Worm (Caenorhabditis elegans) whole organism, L1 larva: Measurements from ENCODE around the gene dpy-27.

ENCODE experiments used
- C34B4.2 ChIP-seq: sonication (generic microtip); optimal IDR thresholded peaks from 2 replicates; lab custom pipeline; 2017; ENCODE audit warnings: mild to moderate bottlenecking, missing genetic modification characterization, missing compliant biosample characterization
- alr-1 ChIP-seq: fragments of 200-800 bp; sonication (Bioruptor generic); optimal IDR thresholded peaks from 2 replicates; lab custom pipeline; 2018; ENCODE audit warnings: borderline replicate concordance, mild to moderate bottlenecking, missing genetic modification characterization, missing compliant biosample characterization
- aly-2 ChIP-seq: fragments of 150-350 bp; optimal IDR thresholded peaks from 2 replicates; lab custom pipeline; 2014; ENCODE audit warnings: missing biosample characterization, missing genetic modification characterization
- blmp-1 ChIP-seq: fragments of 150-350 bp; optimal IDR thresholded peaks from 2 replicates; lab custom pipeline; 2014; ENCODE audit warnings: missing biosample characterization, missing genetic modification characterization
- ceh-8 ChIP-seq: fragments of 200-800 bp; sonication (Bioruptor generic); optimal IDR thresholded peaks from 2 replicates; lab custom pipeline; 2018; ENCODE audit warnings: mild to moderate bottlenecking, missing genetic modification characterization, moderate library complexity, missing compliant biosample characterization
- ceh-88 ChIP-seq: fragments of 200-800 bp; sonication (Bioruptor generic); IDR thresholded peaks from 2 replicates; pipeline ENCODE4 v1.3.6; 2022; ENCODE audit warnings: missing genetic modification characterization, missing compliant biosample characterization
- ceh-90 ChIP-seq: sonication (generic microtip); optimal IDR thresholded peaks from 2 replicates; lab custom pipeline; 2016; ENCODE audit warnings: missing genetic modification characterization, missing compliant biosample characterization
- ces-1 ChIP-seq: fragments of 150-350 bp; optimal IDR thresholded peaks from 2 replicates; lab custom pipeline; 2014; ENCODE audit warnings: missing biosample characterization, missing genetic modification reagents, missing genetic modification characterization
- efl-1 ChIP-seq, 4 experiments: fragments of 150-350 bp; optimal IDR thresholded peaks in 3 of 4; peaks in 1 of 4; 1 replicate in 1 of 4; 2 replicates in 3 of 4; lab custom pipeline; 2014; ENCODE audit warnings: missing biosample characterization in 2 of 4, missing genetic modification characterization in 2 of 4, missing genetic modification reagents in 2 of 4
- efl-3 ChIP-seq: fragments of 200-800 bp; sonication (Bioruptor generic); optimal IDR thresholded peaks from 2 replicates; lab custom pipeline; 2018; ENCODE audit warnings: mild to moderate bottlenecking, missing genetic modification characterization, missing compliant biosample characterization
- egl-27 ChIP-seq, 2 experiments: fragments of 150-350 bp in 1 of 2; sonication (generic microtip); optimal IDR thresholded peaks; 3 replicates each; lab custom pipeline; 2017 to 2018; ENCODE audit warnings: missing biosample characterization in 2 of 2, missing genetic modification characterization in 2 of 2, missing genetic modification reagents in 2 of 2
- elt-3 ChIP-seq, 6 experiments: fragments of 150-350 bp in 1 of 6; sonication (generic microtip); optimal IDR thresholded peaks; 2 replicates each; lab custom pipeline; 2017 to 2018; ENCODE audit warnings: missing biosample characterization in 6 of 6, missing genetic modification characterization in 6 of 6, inconsistent platforms in 1 of 6
- ets-5 ChIP-seq: fragments of 200-800 bp; sonication (Bioruptor generic); IDR thresholded peaks from 2 replicates; pipeline ENCODE4 v1.3.6; 2022; ENCODE audit warnings: missing genetic modification characterization, missing compliant biosample characterization
- fkh-10 ChIP-seq: sonication (generic microtip); optimal IDR thresholded peaks from 2 replicates; lab custom pipeline; 2017; ENCODE audit warnings: missing biosample characterization, missing genetic modification reagents, missing genetic modification characterization
- fkh-8 ChIP-seq: sonication (generic microtip); optimal IDR thresholded peaks from 2 replicates; lab custom pipeline; 2016; ENCODE audit warnings: mild to moderate bottlenecking, missing genetic modification characterization, missing compliant biosample characterization
- grh-1 ChIP-seq: fragments of 200-800 bp; sonication (Bioruptor generic); IDR thresholded peaks from 2 replicates; pipeline ENCODE4 v1.3.6; 2022; ENCODE audit warnings: missing genetic modification reagents, missing genetic modification characterization, missing compliant biosample characterization
- hlh-4 ChIP-seq: sonication (generic microtip); optimal IDR thresholded peaks from 2 replicates; lab custom pipeline; 2016; ENCODE audit warnings: mild to moderate bottlenecking, missing genetic modification characterization, missing compliant biosample characterization
- hpl-2 ChIP-seq: fragments of 150-350 bp; optimal IDR thresholded peaks from 2 replicates; lab custom pipeline; 2014; ENCODE audit warnings: missing biosample characterization, missing genetic modification reagents, missing genetic modification characterization
- irx-1 ChIP-seq: sonication (generic microtip); optimal IDR thresholded peaks from 2 replicates; lab custom pipeline; 2016; ENCODE audit warnings: missing genetic modification characterization, missing compliant biosample characterization
- lin-14 ChIP-seq: fragments of 200-800 bp; sonication (Bioruptor generic); optimal IDR thresholded peaks from 2 replicates; lab custom pipeline; 2018; ENCODE audit warnings: mild to moderate bottlenecking, missing genetic modification characterization, moderate library complexity, missing compliant biosample characterization
- lin-15B ChIP-seq: fragments of 150-350 bp; sonication (generic microtip); optimal IDR thresholded peaks from 3 replicates; lab custom pipeline; 2014; ENCODE audit warnings: missing biosample characterization, missing genetic modification characterization
- lin-35 ChIP-seq, 2 experiments: fragments of 150-350 bp; optimal IDR thresholded peaks; 2 replicates each; lab custom pipeline; 2014; ENCODE audit warnings: missing biosample characterization in 2 of 2, missing genetic modification characterization in 2 of 2, missing genetic modification reagents in 2 of 2
- lin-39 ChIP-seq: fragments of 150-350 bp; optimal IDR thresholded peaks from 2 replicates; lab custom pipeline; 2014; ENCODE audit warnings: missing biosample characterization, missing genetic modification reagents, missing genetic modification characterization
- lsy-2 ChIP-seq, 2 experiments: fragments of 150-350 bp; optimal IDR thresholded peaks; 2 replicates each; lab custom pipeline; 2014; ENCODE audit warnings: missing biosample characterization in 2 of 2, missing genetic modification characterization in 2 of 2
- mab-9 ChIP-seq: fragments of 200-800 bp; sonication (Bioruptor generic); IDR thresholded peaks from 2 replicates; pipeline ENCODE4 v1.3.6; 2022; ENCODE audit warnings: missing genetic modification reagents, missing genetic modification characterization, missing compliant biosample characterization
- mef-2 ChIP-seq: fragments of 150-350 bp; optimal IDR thresholded peaks from 2 replicates; lab custom pipeline; 2014; ENCODE audit warnings: missing biosample characterization, missing genetic modification characterization
- nhr-19 ChIP-seq: fragments of 200-800 bp; sonication (Bioruptor generic); conservative IDR thresholded peaks from 2 replicates; pipeline ENCODE4 v1.3.6; 2022; ENCODE audit warnings: missing genetic modification characterization, missing compliant biosample characterization
- nhr-20 ChIP-seq: sonication (generic microtip); optimal IDR thresholded peaks from 2 replicates; lab custom pipeline; 2016; ENCODE audit warnings: mild to moderate bottlenecking, missing genetic modification characterization, missing compliant biosample characterization
- nhr-28 ChIP-seq: fragments of 150-350 bp; optimal IDR thresholded peaks from 2 replicates; lab custom pipeline; 2014; ENCODE audit warnings: missing biosample characterization, missing genetic modification characterization
- nhr-47 ChIP-seq: sonication (generic microtip); optimal IDR thresholded peaks from 2 replicates; lab custom pipeline; 2016; ENCODE audit warnings: mild to moderate bottlenecking, missing genetic modification characterization, moderate library complexity, missing compliant biosample characterization
- nhr-71 ChIP-seq: sonication (generic microtip); optimal IDR thresholded peaks from 2 replicates; lab custom pipeline; 2016; ENCODE audit warnings: mild to moderate bottlenecking, missing genetic modification characterization, moderate library complexity, missing compliant biosample characterization
- nhr-76 ChIP-seq: sonication (generic microtip); optimal IDR thresholded peaks from 2 replicates; lab custom pipeline; 2017; ENCODE audit warnings: missing biosample characterization, missing genetic modification characterization
- nhr-77 ChIP-seq: fragments of 150-350 bp; optimal IDR thresholded peaks from 2 replicates; lab custom pipeline; 2014; ENCODE audit warnings: missing biosample characterization, missing genetic modification characterization
- nhr-84 ChIP-seq: sonication (generic microtip); optimal IDR thresholded peaks from 2 replicates; lab custom pipeline; 2017; ENCODE audit warnings: missing biosample characterization, missing genetic modification characterization
- nhr-85 ChIP-seq: sonication (generic microtip); peaks from one replicate; lab custom pipeline; 2016; ENCODE audit warnings: missing genetic modification characterization, inconsistent platforms, missing compliant biosample characterization
- nhr-90 ChIP-seq: sonication (generic microtip); optimal IDR thresholded peaks from 2 replicates; lab custom pipeline; 2016; ENCODE audit warnings: mild to moderate bottlenecking, missing genetic modification characterization, missing compliant biosample characterization; ENCODE audit not compliant: poor library complexity
- pqm-1 ChIP-seq: sonication (generic microtip); optimal IDR thresholded peaks from 3 replicates; lab custom pipeline; 2017; ENCODE audit warnings: missing biosample characterization, missing genetic modification characterization
- snpc-4 ChIP-seq: fragments of 150-350 bp; optimal IDR thresholded peaks from 2 replicates; lab custom pipeline; 2014; ENCODE audit warnings: missing biosample characterization, missing genetic modification characterization
- snu-23 ChIP-seq: sonication (generic microtip); optimal IDR thresholded peaks from 2 replicates; lab custom pipeline; 2016; ENCODE audit warnings: missing genetic modification characterization, missing compliant biosample characterization
- sup-37 ChIP-seq: fragments of 200-800 bp; sonication (Bioruptor generic); optimal IDR thresholded peaks from 2 replicates; lab custom pipeline; 2018; ENCODE audit warnings: mild to moderate bottlenecking, missing genetic modification characterization, missing compliant biosample characterization
- tlp-1 ChIP-seq: fragments of 150-350 bp; optimal IDR thresholded peaks from 2 replicates; lab custom pipeline; 2014; ENCODE audit warnings: missing biosample characterization, missing genetic modification characterization
- unc-30 ChIP-seq: sonication (generic microtip); optimal IDR thresholded peaks from 2 replicates; lab custom pipeline; 2017; ENCODE audit warnings: missing biosample characterization, missing genetic modification characterization
- unc-98 ChIP-seq: fragments of 200-800 bp; sonication (Bioruptor generic); IDR thresholded peaks from 2 replicates; pipeline ENCODE4 v1.3.6; 2022; ENCODE audit warnings: missing genetic modification characterization, missing compliant biosample characterization
- ztf-4 ChIP-seq: fragments of 150-350 bp; optimal IDR thresholded peaks from 2 replicates; lab custom pipeline; 2014; ENCODE audit warnings: missing biosample characterization, missing genetic modification characterization

The dpy-27 gene

ce11 chrIII:3867378-3867904 is 48.0 kb upstream of the dpy-27 start, which contains the start of gene rpl-3 (continued):
- TF ChIP-seq nhr-47, result peak; percentile 100
- TF ChIP-seq lin-15B (tag; lab: Kevin White, UChicago), result peak; percentile 100
- no peak for TF ChIP-seq alr-1 (tag; lab: Kevin White, UChicago)
- peak; percentile 94 for TF ChIP-seq unc-30
- TF ChIP-seq aly-2 (tag; lab: Kevin White, UChicago), result peak; percentile 99
- TF ChIP-seq ceh-88 (GFP tag; lab: Robert Waterston, UW), result peak; percentile 100
- TF ChIP-seq tlp-1 (tag; lab: Kevin White, UChicago), result no peak
- TF ChIP-seq irx-1 (tag; lab: Kevin White, UChicago), result peak; percentile 100
- TF ChIP-seq nhr-84 (tag; lab: Kevin White, UChicago), result peak; percentile 100
- peak; percentile 100 for TF ChIP-seq fkh-8 (tag; lab: Kevin White, UChicago)
- TF ChIP-seq ets-5 (GFP tag; lab: Robert Waterston, UW), result peak; percentile 100
- peak; percentile 100 for TF ChIP-seq sup-37 (GFP tag; lab: Kevin White, UChicago)
- TF ChIP-seq ceh-8 (GFP tag; lab: Kevin White, UChicago), result peak; percentile 100
- peak; percentile 100 for TF ChIP-seq lin-35 (GFP tag; optimal IDR thresholded peaks at IDR 0.05; lab: Kevin White, UChicago)
- peak; percentile 98 for TF ChIP-seq unc-98
- peak; percentile 100 for TF ChIP-seq snu-23 (GFP tag; lab: Kevin White, UChicago)

- TF ChIP-seq ces-1 (GFP tag; lab: Kevin White, UChicago), result peak; percentile 29
- TF ChIP-seq nhr-85 (tag; lab: Kevin White, UChicago), result no peak
- TF ChIP-seq lin-14 (GFP tag; lab: Kevin White, UChicago), result peak; percentile 65
- TF ChIP-seq C34B4.2 (tag; lab: Kevin White, UChicago), result no peak
- no peak for TF ChIP-seq lin-15B (tag; lab: Kevin White, UChicago)
- TF ChIP-seq unc-98, result no peak
- TF ChIP-seq nhr-19 (GFP tag; lab: Robert Waterston, UW), result peak; percentile 44
- no peak for TF ChIP-seq nhr-90 (tag; lab: Kevin White, UChicago)
- peak in 1 of 2 experiments; percentile 14 for TF ChIP-seq lsy-2 (tag; optimal IDR thresholded peaks at IDR 0.05; lab: Kevin White, UChicago)
- TF ChIP-seq snpc-4, result no peak
- peak in 1 of 6 experiments; percentile 11 for TF ChIP-seq elt-3 (tag; optimal IDR thresholded peaks at IDR 0.05; lab: Kevin White, UChicago)
- no peak for TF ChIP-seq grh-1 (GFP tag; lab: Robert Waterston, UW)
- peak; percentile 29 for TF ChIP-seq nhr-20 (tag; lab: Kevin White, UChicago)
- peak in 1 of 2 experiments; percentile 52 for TF ChIP-seq lin-35 (GFP tag; optimal IDR thresholded peaks at IDR 0.05; lab: Kevin White, UChicago)
- no peak for TF ChIP-seq ceh-8 (GFP tag; lab: Kevin White, UChicago)
- TF ChIP-seq blmp-1, result peak; percentile 40
- TF ChIP-seq nhr-71 (tag; lab: Kevin White, UChicago), result peak; percentile 21
- TF ChIP-seq efl-3 (GFP tag; lab: Kevin White, UChicago), result no peak
- TF ChIP-seq fkh-8 (tag; lab: Kevin White, UChicago), result no peak
- peak; percentile 8 for TF ChIP-seq snu-23 (GFP tag; lab: Kevin White, UChicago)
- no peak for TF ChIP-seq ceh-90 (tag; lab: Kevin White, UChicago)
- TF ChIP-seq mab-9 (GFP tag; lab: Robert Waterston, UW), result no peak
- peak in 1 of 2 experiments; percentile 14 for TF ChIP-seq efl-1 (optimal IDR thresholded peaks at IDR 0.05; lab: Kevin White, UChicago)
- peak in 1 of 2 experiments; percentile 76 for TF ChIP-seq efl-1 (GFP tag; optimal IDR thresholded peaks at IDR 0.05 in 1 of 2; lab: Kevin White, UChicago)
Observed at ce11 chrIII:3863814-3864507, 44.5 kb upstream of the dpy-27 start, which contains the start of gene acs-19. Gene acs-19, plus strand, starts transcription at chrIII:3864489.

ce11 chrIII:3862918-3863385 is 43.5 kb upstream of the dpy-27 start, which contains the start of gene brc-1:
Gene brc-1, minus strand, starts transcription at chrIII:3862968.
- TF ChIP-seq pqm-1 (tag; lab: Kevin White, UChicago) (no peak), lin-14 (GFP tag; lab: Kevin White, UChicago) (peak; percentile 97), ceh-8 (GFP tag; lab: Kevin White, UChicago) (peak; percentile 85), nhr-28 (tag; lab: Kevin White, UChicago) (no peak), hpl-2 (no peak), nhr-85 (tag; lab: Kevin White, UChicago) (peak; percentile 81), fkh-10 (GFP tag; lab: Kevin White, UChicago) (peak; percentile 87), lin-39 (tag; lab: Kevin White, UChicago) (peak; percentile 33), nhr-76 (no peak), nhr-77 (peak; percentile 72), hlh-4 (tag; lab: Kevin White, UChicago) (no peak), ces-1 (GFP tag; lab: Kevin White, UChicago) (no peak), egl-27 (tag; optimal IDR thresholded peaks at IDR 0.05; lab: Kevin White, UChicago) (no peak), lsy-2 (tag; optimal IDR thresholded peaks at IDR 0.05; lab: Kevin White, UChicago) (peak; percentile 93 to 96), tlp-1 (tag; lab: Kevin White, UChicago) (no peak), mef-2 (tag; lab: Kevin White, UChicago) (peak; percentile 50), elt-3 (tag; optimal IDR thresholded peaks at IDR 0.05; lab: Kevin White, UChicago) (peak in 3 of 6 experiments; percentile 3 to 74 (median 64)), unc-30 (no peak), blmp-1 (peak; percentile 72), ztf-4 (tag; lab: Kevin White, UChicago) (peak; percentile 62), ets-5 (GFP tag; lab: Robert Waterston, UW) (no peak)
